Worm (Caenorhabditis elegans): ENCODE measurements around the gene C18H9.6.

DNA sequence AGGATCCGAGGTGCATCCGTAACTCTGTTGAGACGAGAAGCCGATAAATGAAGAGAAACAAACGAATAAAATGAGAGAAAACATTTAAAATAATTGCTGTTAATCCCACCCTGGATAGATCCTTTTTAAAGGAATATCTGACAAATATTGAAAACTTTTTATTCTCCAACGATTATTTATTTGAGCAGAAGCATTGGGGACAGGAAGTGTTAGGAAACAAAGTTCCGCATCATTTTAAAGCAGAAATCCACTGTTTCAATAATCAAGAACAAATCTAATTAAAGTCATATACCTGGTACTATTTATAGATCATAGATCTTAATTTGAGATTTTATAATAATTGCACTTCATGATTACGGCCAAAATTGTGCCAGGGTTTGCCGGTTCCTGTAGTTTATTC, 49.5 kb upstream of the C18H9.6 start, which contains the start of gene F41G3.20:
- TF ChIP-seq him-1 (tag; optimal IDR thresholded peaks at IDR 0.05) (no peak), dao-5 (tag; optimal IDR thresholded peaks at IDR 0.05) (no peak), W03F9.2 (tag; optimal IDR thresholded peaks at IDR 0.05) (no peak)
